Worm (Caenorhabditis elegans) whole organism, young adult: ENCODE measurements around the gene F56D2.8.

ENCODE experiments used
- B0019.2 ChIP-seq: fragments of 200-800 bp; sonication (Bioruptor generic); conservative IDR thresholded peaks from 2 replicates; pipeline ENCODE4 v1.3.6; 2022; ENCODE audit warnings: missing genetic modification reagents, missing genetic modification characterization, missing compliant biosample characterization
- D2030.7 ChIP-seq: fragments of 200-800 bp; sonication (Bioruptor generic); IDR thresholded peaks from 2 replicates; pipeline ENCODE4 v1.3.6; 2022; ENCODE audit warnings: missing genetic modification reagents, missing genetic modification characterization, missing compliant biosample characterization
- F23B12.7 ChIP-seq: sonication (generic microtip); optimal IDR thresholded peaks from 2 replicates; lab custom pipeline; 2017; ENCODE audit warnings: missing genetic modification characterization, mild to moderate bottlenecking, missing compliant biosample characterization, antibody characterized with exemption, moderate library complexity; ENCODE audit not compliant: insufficient read depth
- F33H1.4 ChIP-seq: fragments of 200-800 bp; sonication (Bioruptor generic); IDR thresholded peaks from 2 replicates; pipeline ENCODE4 v1.3.6; 2022; ENCODE audit warnings: missing genetic modification reagents, missing genetic modification characterization, missing compliant biosample characterization
- F52B5.7 ChIP-seq: sonication (generic microtip); optimal IDR thresholded peaks from 2 replicates; lab custom pipeline; 2016; ENCODE audit warnings: mild to moderate bottlenecking, missing genetic modification characterization, missing compliant biosample characterization
- F57C9.4 ChIP-seq: sonication (generic microtip); optimal IDR thresholded peaks from 2 replicates; lab custom pipeline; 2017; ENCODE audit warnings: mild to moderate bottlenecking, missing genetic modification characterization, missing compliant biosample characterization
- T26A5.8 ChIP-seq: sonication (generic microtip); optimal IDR thresholded peaks from 2 replicates; lab custom pipeline; 2016; ENCODE audit warnings: missing genetic modification characterization, missing compliant biosample characterization
- Y56A3A.18 ChIP-seq: fragments of 200-800 bp; sonication (Bioruptor generic); IDR thresholded peaks from 2 replicates; pipeline ENCODE4 v1.3.6; 2022; ENCODE audit warnings: missing genetic modification reagents, missing genetic modification characterization, missing compliant biosample characterization
- Y95B8A.8 ChIP-seq: fragments of 200-800 bp; sonication (Bioruptor generic); IDR thresholded peaks from 2 replicates; pipeline ENCODE4 v1.3.6; 2022; ENCODE audit warnings: missing genetic modification reagents, missing genetic modification characterization, missing compliant biosample characterization
- ama-1 ChIP-seq, 3 experiments: fragments of 150-350 bp in 1 of 3; sonication (generic microtip) in 2 of 3; optimal IDR thresholded peaks; 2 replicates each; lab custom pipeline; 2014 to 2018; ENCODE audit warnings: missing biosample characterization in 2 of 3, missing genetic modification characterization in 2 of 3, missing genetic modification reagents in 2 of 3
- aptf-3 ChIP-seq: fragments of 200-800 bp; sonication (Bioruptor generic); IDR thresholded peaks from 2 replicates; pipeline ENCODE4 v1.3.6; 2022; ENCODE audit warnings: missing genetic modification characterization, missing compliant biosample characterization
- atf-7 ChIP-seq: sonication (generic microtip); optimal IDR thresholded peaks from 2 replicates; lab custom pipeline; 2017; ENCODE audit warnings: mild to moderate bottlenecking, missing genetic modification characterization, missing compliant biosample characterization
- attf-6 ChIP-seq: fragments of 200-800 bp; sonication (Bioruptor generic); IDR thresholded peaks from 2 replicates; pipeline ENCODE4 v1.3.6; 2022; ENCODE audit warnings: missing genetic modification reagents, missing genetic modification characterization, missing compliant biosample characterization
- bed-1 ChIP-seq: fragments of 200-800 bp; sonication (Bioruptor generic); IDR thresholded peaks from 2 replicates; pipeline ENCODE4 v1.3.6; 2022; ENCODE audit warnings: missing genetic modification reagents, missing genetic modification characterization, missing compliant biosample characterization
- cebp-1 ChIP-seq, 2 experiments: fragments of 200-800 bp in 1 of 2; sonication (Bioruptor generic) in 1 of 2; sonication (generic microtip) in 1 of 2; IDR thresholded peaks in 1 of 2; optimal IDR thresholded peaks in 1 of 2; 2 replicates each; pipeline versions ENCODE4 v1.3.6 to Lab custom; 2017 to 2022; ENCODE audit warnings: missing compliant biosample characterization in 2 of 2, missing genetic modification characterization in 2 of 2, mild to moderate bottlenecking in 1 of 2, missing genetic modification reagents in 1 of 2, moderate library complexity in 1 of 2
- ceh-27 ChIP-seq: fragments of 200-800 bp; sonication (Bioruptor generic); optimal IDR thresholded peaks from 2 replicates; lab custom pipeline; 2018; ENCODE audit warnings: mild to moderate bottlenecking, missing genetic modification characterization, moderate library complexity, missing compliant biosample characterization
- chd-7 ChIP-seq: sonication (generic microtip); optimal IDR thresholded peaks from 2 replicates; lab custom pipeline; 2016; ENCODE audit warnings: mild to moderate bottlenecking, missing genetic modification characterization, moderate library complexity, missing compliant biosample characterization
- efl-1 ChIP-seq: fragments of 150-350 bp; optimal IDR thresholded peaks from 2 replicates; lab custom pipeline; 2014; ENCODE audit warnings: missing biosample characterization, missing genetic modification reagents, missing genetic modification characterization
- egl-18 ChIP-seq: fragments of 200-800 bp; sonication (Bioruptor generic); IDR thresholded peaks from 2 replicates; pipeline ENCODE4 v1.3.6; 2022; ENCODE audit warnings: missing genetic modification reagents, missing genetic modification characterization, missing compliant biosample characterization
- egl-44 ChIP-seq: fragments of 200-800 bp; sonication (Bioruptor generic); IDR thresholded peaks from 2 replicates; pipeline ENCODE4 v1.3.6; 2022; ENCODE audit warnings: missing genetic modification reagents, missing genetic modification characterization, missing compliant biosample characterization
- him-1 ChIP-seq: sonication (generic microtip); optimal IDR thresholded peaks from 2 replicates; lab custom pipeline; 2016; ENCODE audit warnings: missing genotype, missing genetic modification reagents, missing genetic modification characterization, missing compliant biosample characterization
- hlh-12 ChIP-seq: sonication (generic microtip); optimal IDR thresholded peaks from 2 replicates; lab custom pipeline; 2016; ENCODE audit warnings: missing genetic modification characterization, missing compliant biosample characterization
- let-607 ChIP-seq, 2 experiments: fragments of 200-800 bp in 1 of 2; sonication (Bioruptor generic) in 1 of 2; sonication (generic microtip) in 1 of 2; optimal IDR thresholded peaks; 2 replicates each; lab custom pipeline; 2016 to 2018; ENCODE audit warnings: mild to moderate bottlenecking in 2 of 2, missing compliant biosample characterization in 2 of 2, missing genetic modification characterization in 2 of 2, moderate library complexity in 2 of 2, missing genotype in 1 of 2
- lin-54 ChIP-seq: fragments of 200-800 bp; sonication (Bioruptor generic); optimal IDR thresholded peaks from 2 replicates; lab custom pipeline; 2018; ENCODE audit warnings: mild to moderate bottlenecking, missing genetic modification characterization, missing compliant biosample characterization
- lir-1 ChIP-seq: fragments of 200-800 bp; sonication (Bioruptor generic); conservative IDR thresholded peaks from 2 replicates; pipeline ENCODE4 v1.3.6; 2022; ENCODE audit warnings: missing genetic modification reagents, missing genetic modification characterization, missing compliant biosample characterization
- lsl-1 ChIP-seq: fragments of 200-800 bp; sonication (Bioruptor generic); optimal IDR thresholded peaks from 2 replicates; lab custom pipeline; 2018; ENCODE audit warnings: mild to moderate bottlenecking, missing genetic modification characterization, moderate library complexity, missing compliant biosample characterization
- lsy-27 ChIP-seq: sonication (generic microtip); optimal IDR thresholded peaks from 2 replicates; lab custom pipeline; 2017; ENCODE audit warnings: missing genetic modification characterization, mild to moderate bottlenecking, missing compliant biosample characterization, antibody characterized with exemption, missing genotype, borderline replicate concordance; ENCODE audit not compliant: insufficient read depth
- mcd-1 ChIP-seq: fragments of 200-800 bp; sonication (Bioruptor generic); IDR thresholded peaks from 2 replicates; pipeline ENCODE4 v1.3.6; 2022; ENCODE audit warnings: missing genetic modification reagents, missing genetic modification characterization, missing compliant biosample characterization
- nfyb-1 ChIP-seq: fragments of 200-800 bp; sonication (Bioruptor generic); IDR thresholded peaks from 2 replicates; pipeline ENCODE4 v1.3.6; 2022; ENCODE audit warnings: missing genetic modification reagents, missing genetic modification characterization, missing compliant biosample characterization
- nhr-27 ChIP-seq: fragments of 200-800 bp; sonication (Bioruptor generic); optimal IDR thresholded peaks from 2 replicates; lab custom pipeline; 2018; ENCODE audit warnings: mild to moderate bottlenecking, missing genetic modification characterization, moderate library complexity, missing compliant biosample characterization
- nhr-80 ChIP-seq: sonication (generic microtip); optimal IDR thresholded peaks from 2 replicates; lab custom pipeline; 2016; ENCODE audit warnings: missing genetic modification characterization, missing compliant biosample characterization
- nhr-90 ChIP-seq: sonication (generic microtip); optimal IDR thresholded peaks from 2 replicates; lab custom pipeline; 2016; ENCODE audit warnings: missing genotype, mild to moderate bottlenecking, missing genetic modification characterization, missing compliant biosample characterization
- pha-4 ChIP-seq: fragments of 150-350 bp; sonication (generic microtip); optimal IDR thresholded peaks from 2 replicates; lab custom pipeline; 2014; ENCODE audit warnings: missing biosample characterization, missing genetic modification reagents, missing genetic modification characterization
- rcor-1 ChIP-seq: fragments of 200-800 bp; sonication (Bioruptor generic); IDR thresholded peaks from 2 replicates; pipeline ENCODE4 v1.3.6; 2022; ENCODE audit warnings: missing genetic modification reagents, missing genetic modification characterization, missing compliant biosample characterization
- rec-8 ChIP-seq, 2 experiments: sonication (generic microtip); optimal IDR thresholded peaks; 2 replicates each; lab custom pipeline; 2016; ENCODE audit warnings: mild to moderate bottlenecking in 2 of 2, missing genetic modification characterization in 2 of 2, missing genetic modification reagents in 2 of 2, missing genotype in 2 of 2, missing biosample characterization in 1 of 2, missing compliant biosample characterization in 1 of 2, moderate library complexity in 1 of 2
- sea-2 ChIP-seq: fragments of 200-800 bp; sonication (Bioruptor generic); IDR thresholded peaks from 2 replicates; pipeline ENCODE4 v1.3.6; 2022; ENCODE audit warnings: missing genetic modification characterization, missing compliant biosample characterization
- snpc-1.1 ChIP-seq: sonication (generic microtip); optimal IDR thresholded peaks from 2 replicates; lab custom pipeline; 2017; ENCODE audit warnings: missing genetic modification characterization, mild to moderate bottlenecking, missing compliant biosample characterization, antibody characterized with exemption, moderate library complexity, missing genotype, missing genetic modification reagents; ENCODE audit not compliant: insufficient read depth
- snpc-1.3 ChIP-seq: sonication (generic microtip); optimal IDR thresholded peaks from 2 replicates; lab custom pipeline; 2017; ENCODE audit warnings: missing genetic modification characterization, mild to moderate bottlenecking, missing compliant biosample characterization, antibody characterized with exemption, moderate library complexity, missing genotype, missing genetic modification reagents; ENCODE audit not compliant: insufficient read depth
- somi-1 ChIP-seq: fragments of 200-800 bp; sonication (Bioruptor generic); optimal IDR thresholded peaks from 2 replicates; lab custom pipeline; 2018; ENCODE audit warnings: mild to moderate bottlenecking, missing genetic modification characterization, missing compliant biosample characterization
- sptf-2 ChIP-seq: fragments of 200-800 bp; sonication (Bioruptor generic); optimal IDR thresholded peaks from 2 replicates; lab custom pipeline; 2018; ENCODE audit warnings: mild to moderate bottlenecking, missing genetic modification characterization, missing compliant biosample characterization
- tbp1 ChIP-seq: fragments of 200-800 bp; sonication (Bioruptor generic); optimal IDR thresholded peaks from 2 replicates; lab custom pipeline; 2018; ENCODE audit warnings: mild to moderate bottlenecking, missing genetic modification characterization, missing compliant biosample characterization
- tbx-9 ChIP-seq: sonication (generic microtip); optimal IDR thresholded peaks from 2 replicates; lab custom pipeline; 2016; ENCODE audit warnings: borderline replicate concordance, missing genetic modification characterization, inconsistent platforms, missing compliant biosample characterization
- tlf-1 ChIP-seq: fragments of 200-800 bp; sonication (Bioruptor generic); optimal IDR thresholded peaks from 2 replicates; lab custom pipeline; 2018; ENCODE audit warnings: mild to moderate bottlenecking, missing genetic modification characterization, missing compliant biosample characterization
- zfh-2 ChIP-seq: fragments of 200-800 bp; sonication (Bioruptor generic); conservative IDR thresholded peaks from 2 replicates; pipeline ENCODE4 v1.3.6; 2022; ENCODE audit warnings: missing genetic modification reagents, missing genetic modification characterization, missing compliant biosample characterization
- ztf-18 ChIP-seq: sonication (generic microtip); optimal IDR thresholded peaks from 2 replicates; lab custom pipeline; 2016; ENCODE audit warnings: missing genotype, mild to moderate bottlenecking, missing genetic modification characterization, missing compliant biosample characterization
- ztf-25 ChIP-seq: fragments of 200-800 bp; sonication (Bioruptor generic); IDR thresholded peaks from 2 replicates; pipeline ENCODE4 v1.3.6; 2022; ENCODE audit warnings: missing genetic modification reagents, missing genetic modification characterization, missing compliant biosample characterization
- ztf-3 ChIP-seq: fragments of 200-800 bp; sonication (Bioruptor generic); optimal IDR thresholded peaks from 2 replicates; lab custom pipeline; 2018; ENCODE audit warnings: mild to moderate bottlenecking, missing genetic modification characterization, missing compliant biosample characterization

Gene F56D2.8

DNA sequence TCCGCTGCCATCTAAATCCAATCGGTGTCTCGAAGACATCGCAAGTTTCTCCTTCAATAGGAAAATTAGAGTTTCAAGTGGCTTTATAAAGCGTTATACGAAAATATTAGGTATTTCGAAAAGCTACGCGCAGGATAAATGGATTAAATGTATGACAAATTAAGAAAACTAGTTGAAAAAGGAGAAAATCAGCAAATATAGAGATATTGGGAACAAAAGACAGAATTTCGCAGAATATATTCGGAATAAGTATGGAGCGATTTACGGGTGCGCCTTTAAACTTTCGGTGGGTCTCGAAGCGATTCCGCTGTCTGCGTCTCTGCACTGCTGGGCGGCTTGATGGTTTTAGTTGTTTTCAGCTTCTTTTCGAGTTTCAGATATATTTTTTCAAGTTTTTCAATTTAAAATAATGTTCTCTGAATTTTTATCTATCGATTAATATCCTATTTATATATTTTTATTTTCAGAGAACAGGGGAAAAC, 9.0 kb upstream of the F56D2.8 start, which contains the start of the genes ddx-15 and ucr-1 (continued):
- no peak for TF ChIP-seq T26A5.8 (tag; lab: Kevin White, UChicago)
- TF ChIP-seq rec-8 (tag; optimal IDR thresholded peaks at IDR 0.05; lab: Kevin White, UChicago): no peak
- no peak for TF ChIP-seq nfyb-1 (GFP tag; lab: Robert Waterston, UW)
- TF ChIP-seq sptf-2 (GFP tag; lab: Kevin White, UChicago): no peak
- TF ChIP-seq lsy-27 (tag; lab: Kevin White, UChicago): no peak
- TF ChIP-seq efl-1 (GFP tag; lab: Kevin White, UChicago): peak; percentile 40
- no peak for TF ChIP-seq egl-18 (GFP tag; lab: Robert Waterston, UW)
- TF ChIP-seq snpc-1.1 (tag; lab: Kevin White, UChicago): peak; percentile 8
- no peak for TF ChIP-seq hlh-12 (tag; lab: Kevin White, UChicago)
- TF ChIP-seq bed-1: no peak
- no peak for TF ChIP-seq zfh-2 (GFP tag; lab: Robert Waterston, UW)
- TF ChIP-seq nhr-90 (tag; lab: Kevin White, UChicago): no peak
- TF ChIP-seq F33H1.4 (GFP tag; lab: Robert Waterston, UW): peak; percentile 96
- TF ChIP-seq ceh-27 (GFP tag; lab: Kevin White, UChicago): no peak
- TF ChIP-seq Y95B8A.8 (GFP tag; lab: Robert Waterston, UW): no peak
- no peak for TF ChIP-seq tbx-9
- TF ChIP-seq him-1 (tag; lab: Kevin White, UChicago): no peak
- TF ChIP-seq ztf-25 (GFP tag; lab: Robert Waterston, UW): no peak
- peak; percentile 62 for TF ChIP-seq D2030.7 (GFP tag; lab: Robert Waterston, UW)
- TF ChIP-seq nhr-27: no peak
- TF ChIP-seq nhr-80 (tag; lab: Kevin White, UChicago): peak; percentile 20
- no peak for TF ChIP-seq F57C9.4 (tag; lab: Kevin White, UChicago)
- peak; percentile 66 for TF ChIP-seq lsl-1 (GFP tag; lab: Kevin White, UChicago)
- no peak for TF ChIP-seq aptf-3 (GFP tag; lab: Robert Waterston, UW)
- no peak for TF ChIP-seq attf-6 (GFP tag; lab: Robert Waterston, UW)
- TF ChIP-seq F52B5.7 (tag; lab: Kevin White, UChicago): no peak
- no peak for TF ChIP-seq cebp-1 (GFP tag; IDR thresholded peaks at IDR 0.05; lab: Robert Waterston, UW)
- TF ChIP-seq cebp-1 (tag; optimal IDR thresholded peaks at IDR 0.05; lab: Kevin White, UChicago): peak; percentile 18
- TF ChIP-seq F23B12.7 (tag; lab: Kevin White, UChicago): peak; percentile 47
- TF ChIP-seq rcor-1 (GFP tag; lab: Robert Waterston, UW): no peak
- no peak for TF ChIP-seq egl-44 (GFP tag; lab: Robert Waterston, UW)
- peak; percentile 74 for TF ChIP-seq mcd-1 (GFP tag; lab: Robert Waterston, UW)
- peak; percentile 40 for TF ChIP-seq tbp1 (GFP tag; lab: Kevin White, UChicago)
- no peak for TF ChIP-seq lir-1 (GFP tag; lab: Robert Waterston, UW)
- no peak for TF ChIP-seq let-607 (tag; optimal IDR thresholded peaks at IDR 0.05; lab: Kevin White, UChicago)
- TF ChIP-seq snpc-1.3 (tag; lab: Kevin White, UChicago): no peak
- no peak for TF ChIP-seq chd-7 (tag; lab: Kevin White, UChicago)
- no peak for TF ChIP-seq Y56A3A.18
- no peak for TF ChIP-seq ztf-3
- TF ChIP-seq pha-4: no peak
- no peak for TF ChIP-seq tlf-1 (GFP tag; lab: Kevin White, UChicago)
- TF ChIP-seq ama-1 (optimal IDR thresholded peaks at IDR 0.05; lab: Kevin White, UChicago): no peak
- TF ChIP-seq ama-1 (GFP tag; optimal IDR thresholded peaks at IDR 0.05; lab: Kevin White, UChicago): no peak
- TF ChIP-seq lin-54 (GFP tag; lab: Kevin White, UChicago): peak; percentile 64
- peak; percentile 52; the same call in 1 of the 2 replicates for TF ChIP-seq B0019.2
- TF ChIP-seq ztf-18 (tag; lab: Kevin White, UChicago): peak; percentile 4
- no peak for TF ChIP-seq sea-2 (GFP tag; lab: Robert Waterston, UW)
- no peak for TF ChIP-seq somi-1 (GFP tag; lab: Kevin White, UChicago)
- TF ChIP-seq atf-7 (tag; lab: Kevin White, UChicago): no peak
